Fruit fly (Drosophila melanogaster): ENCODE measurements around the gene CG33340.
A peak's percentile ranks its signal among the peaks of the same experiment; 100 is the strongest.

CG33340 gene

DNA sequence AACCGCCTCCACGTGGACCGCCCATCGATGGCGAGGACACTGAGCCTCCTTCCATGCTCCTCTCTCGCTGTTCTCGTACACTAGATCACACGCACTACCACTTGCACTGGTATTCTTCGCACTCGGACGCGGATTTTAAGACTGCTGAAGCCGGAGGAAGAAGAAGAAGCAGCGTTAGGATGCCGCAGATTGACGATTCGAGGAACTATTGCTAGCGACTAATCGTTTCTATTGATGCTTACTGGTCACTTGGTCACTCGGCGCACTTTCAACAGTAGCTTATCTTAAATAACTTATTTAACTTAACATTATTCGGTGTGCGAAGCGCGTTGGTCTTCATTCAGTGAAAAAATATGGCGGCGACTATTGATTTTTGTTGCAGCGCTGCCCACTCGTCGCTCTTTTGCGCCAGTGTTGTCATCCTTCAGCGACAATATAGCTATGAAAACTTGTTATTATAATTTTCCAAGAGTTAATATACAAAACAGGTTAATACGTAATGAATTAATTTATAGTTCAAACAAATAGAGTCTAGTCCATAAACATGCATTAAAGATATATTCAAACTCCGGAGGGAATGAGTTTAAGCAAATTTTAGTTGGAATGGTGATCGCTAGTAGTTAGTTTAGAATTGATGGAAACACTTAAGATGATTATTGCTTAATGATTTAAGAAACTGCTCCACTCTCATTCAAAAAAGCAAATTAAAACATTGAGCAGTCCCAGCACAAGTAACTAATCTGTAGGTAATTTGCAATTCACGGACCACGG lies 14.3 kb upstream of the CG33340 start, which contains the start of the genes CG5746 and CG6454 (continued):
- TF ChIP-seq CG8924 (tag; optimal IDR thresholded peaks at IDR 0.05) (peak; percentile 72), Ptx1 (GFP tag; IDR thresholded peaks at IDR 0.05) (peak; percentile 61), ase (GFP tag; IDR thresholded peaks at IDR 0.05) (no peak), CG7987 (GFP tag; optimal IDR thresholded peaks at IDR 0.05) (no peak), CG9727 (GFP tag; optimal IDR thresholded peaks at IDR 0.05) (peak; percentile 50), Jarid2 (GFP tag; optimal IDR thresholded peaks at IDR 0.05) (no peak), D (optimal IDR thresholded peaks at IDR 0.05) (no peak), D (GFP tag; optimal IDR thresholded peaks at IDR 0.05) (no peak), nerfin-1 (tag; optimal IDR thresholded peaks at IDR 0.05) (no peak), Deaf1 (tag; optimal IDR thresholded peaks at IDR 0.05) (no peak), zen2 (GFP tag; IDR thresholded peaks at IDR 0.05; ENCODE audit: partially characterized antibody) (no peak), Med (GFP tag) (peak; percentile 64), usp (GFP tag; optimal IDR thresholded peaks at IDR 0.05) (no peak), dpn (GFP tag; optimal IDR thresholded peaks at IDR 0.05) (peak; percentile 31 to 65), E2f2 (GFP tag; IDR thresholded peaks at IDR 0.05) (no peak; the same call in 1 of the 2 replicates), CG42726 (GFP tag; IDR thresholded peaks at IDR 0.05; ENCODE audit: partially characterized antibody) (0 out of 2 replicates have a peak, but pooled peaks have one; percentile 5), Dbx (GFP tag; IDR thresholded peaks at IDR 0.05) (0 out of 3 replicates have a peak, but pooled peaks have one; percentile 48), Ssrp (tag; optimal IDR thresholded peaks at IDR 0.05) (peak; percentile 58), CG11247 (GFP tag; IDR thresholded peaks at IDR 0.05) (peak; percentile 42), Xbp1 (GFP tag; optimal IDR thresholded peaks at IDR 0.05) (peak; percentile 68), pita (GFP tag; optimal IDR thresholded peaks at IDR 0.05) (no peak), p53 (GFP tag; optimal IDR thresholded peaks at IDR 0.05) (no peak), D19A (tag; optimal IDR thresholded peaks at IDR 0.05) (no peak), mam (GFP tag; optimal IDR thresholded peaks at IDR 0.05) (peak; percentile 68), CG31441 (GFP tag; IDR thresholded peaks at IDR 0.05) (no peak), chif (GFP tag; optimal IDR thresholded peaks at IDR 0.05) (peak in 1 of 2 experiments; percentile 47), Usf (GFP tag; optimal IDR thresholded peaks at IDR 0.05) (peak; percentile 12), CG16779 (GFP tag; IDR thresholded peaks at IDR 0.05) (no peak), CG1529 (GFP tag; optimal IDR thresholded peaks at IDR 0.05) (no peak), chn (GFP tag; optimal IDR thresholded peaks at IDR 0.05) (peak; percentile 65), Bteb2 (GFP tag; optimal IDR thresholded peaks at IDR 0.05) (no peak), seq (GFP tag; IDR thresholded peaks at IDR 0.05) (no peak), Trl (optimal IDR thresholded peaks at IDR 0.05) (no peak), Trl (GFP tag; optimal IDR thresholded peaks at IDR 0.05) (peak; percentile 65), sd (tag; optimal IDR thresholded peaks at IDR 0.05) (no peak), CG6854 (GFP tag; optimal IDR thresholded peaks at IDR 0.05) (no peak), Neu2 (GFP tag; optimal IDR thresholded peaks at IDR 0.05; ENCODE audit: borderline replicate concordance) (peak; percentile 18), Myb (GFP tag; optimal IDR thresholded peaks at IDR 0.05) (peak; percentile 48), CG6272 (GFP tag; IDR thresholded peaks at IDR 0.05) (0 out of 2 replicates have a peak, but pooled peaks have one; percentile 32), ara (GFP tag; IDR thresholded peaks at IDR 0.05) (no peak), CG7556 (GFP tag; optimal IDR thresholded peaks at IDR 0.05) (no peak), CG1024 (GFP tag; IDR thresholded peaks at IDR 0.05) (no peak), CG11695 (GFP tag; IDR thresholded peaks at IDR 0.05) (no peak), Nf-YB (GFP tag; optimal IDR thresholded peaks at IDR 0.05) (no peak), gro (GFP tag; optimal IDR thresholded peaks at IDR 0.05) (peak; percentile 53), Hr51 (GFP tag; optimal IDR thresholded peaks at IDR 0.05) (peak in 1 of 2 experiments; percentile 50), NK7.1 (GFP tag; optimal IDR thresholded peaks at IDR 0.05) (no peak), cato (GFP tag; optimal IDR thresholded peaks at IDR 0.05; ENCODE audit: borderline replicate concordance) (peak; percentile 19), aop (GFP tag; IDR thresholded peaks at IDR 0.05) (no peak), MESR4 (GFP tag; optimal IDR thresholded peaks at IDR 0.05) (peak; percentile 99)
